Fruit fly (Drosophila melanogaster): ENCODE data around the gene Ork1.

Gene Ork1

dm6 chrX:10930553-10931092, 39.6 kb upstream of the Ork1 start, which contains the start of gene Myo10A (continued):
- TF ChIP-seq Dbx (GFP tag; IDR thresholded peaks at IDR 0.05) (0 out of 3 replicates have a peak, but pooled peaks have one; percentile 18), ems (GFP tag; optimal IDR thresholded peaks at IDR 0.05) (no peak), CG14710 (tag; optimal IDR thresholded peaks at IDR 0.05) (no peak), H2.0 (GFP tag; IDR thresholded peaks at IDR 0.05) (no peak), Opbp (GFP tag; IDR thresholded peaks at IDR 0.05; ENCODE audit: partially characterized antibody) (0 out of 3 replicates have a peak, but pooled peaks have one; percentile 14), trem (tag; optimal IDR thresholded peaks at IDR 0.05) (no peak)

DNA sequence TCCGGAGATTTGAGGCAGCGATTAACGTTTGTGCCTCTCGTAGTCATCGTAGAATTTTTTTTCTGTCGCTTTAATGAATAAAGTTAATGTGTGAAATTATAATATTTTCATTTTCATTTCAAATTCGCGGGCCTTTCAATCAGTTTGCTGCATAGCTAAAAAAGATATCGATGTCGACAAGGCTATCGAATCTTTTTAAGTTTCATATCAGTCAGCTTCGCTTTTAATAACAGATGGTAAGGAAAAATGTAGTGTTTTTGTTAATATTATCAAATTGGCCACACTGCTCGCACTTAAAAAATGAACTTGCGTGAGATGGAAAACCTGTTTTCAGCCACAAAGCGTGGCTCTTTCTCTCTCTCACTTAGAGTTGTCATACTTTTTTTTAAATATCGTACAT, 38.6 kb upstream of the Ork1 start:
- peak; percentile 18 for TF ChIP-seq CG2116 (GFP tag; optimal IDR thresholded peaks at IDR 0.05)
- TF ChIP-seq ash1 (GFP tag; optimal IDR thresholded peaks at IDR 0.05): no peak
- peak; percentile 62; the same call in 2 of the 3 replicates for TF ChIP-seq Opbp (GFP tag; IDR thresholded peaks at IDR 0.05; ENCODE audit: partially characterized antibody)
- no peak for TF ChIP-seq slou (GFP tag; optimal IDR thresholded peaks at IDR 0.05)
- TF ChIP-seq chinmo (GFP tag; IDR thresholded peaks at IDR 0.05; ENCODE audit: partially characterized antibody): peak; percentile 51; the same call in 1 of the 4 replicates
- TF ChIP-seq hbn (GFP tag; IDR thresholded peaks at IDR 0.05; ENCODE audit: partially characterized antibody): peak; percentile 61
- TF ChIP-seq twi (tag; optimal IDR thresholded peaks at IDR 0.05): no peak
- no peak for TF ChIP-seq CG8924 (tag; optimal IDR thresholded peaks at IDR 0.05)
- peak; percentile 65 for TF ChIP-seq gfzf (GFP tag; optimal IDR thresholded peaks at IDR 0.05)
- TF ChIP-seq vfl (GFP tag; optimal IDR thresholded peaks at IDR 0.05): no peak
- no peak for TF ChIP-seq Chrac-16 (GFP tag; optimal IDR thresholded peaks at IDR 0.05)
- TF ChIP-seq amos (GFP tag; IDR thresholded peaks at IDR 0.05; ENCODE audit: partially characterized antibody): peak; percentile 59
- peak; percentile 44; the same call in 2 of the 3 replicates for TF ChIP-seq Doc3 (GFP tag; IDR thresholded peaks at IDR 0.05; ENCODE audit: partially characterized antibody)
- TF ChIP-seq CG3995 (GFP tag; optimal IDR thresholded peaks at IDR 0.05): no peak
- TF ChIP-seq CrebB (tag; optimal IDR thresholded peaks at IDR 0.05): no peak
- TF ChIP-seq CG11085 (GFP tag; IDR thresholded peaks at IDR 0.05): no peak
- no peak for TF ChIP-seq Ssrp (tag; optimal IDR thresholded peaks at IDR 0.05)
- TF ChIP-seq CG18011 (GFP tag; optimal IDR thresholded peaks at IDR 0.05): peak; percentile 95
- TF ChIP-seq CG43689 (GFP tag; IDR thresholded peaks at IDR 0.05): no peak
- TF ChIP-seq Dll (GFP tag; IDR thresholded peaks at IDR 0.05; ENCODE audit: partially characterized antibody): peak; percentile 54; the same call in 2 of the 4 replicates
- peak; percentile 69 for TF ChIP-seq zen2 (GFP tag; IDR thresholded peaks at IDR 0.05; ENCODE audit: partially characterized antibody)
- TF ChIP-seq pnt (GFP tag; optimal IDR thresholded peaks at IDR 0.05): no peak
- TF ChIP-seq wor (GFP tag; IDR thresholded peaks at IDR 0.05): no peak
- TF ChIP-seq Dp (GFP tag; optimal IDR thresholded peaks at IDR 0.05): peak; percentile 61
- peak; percentile 77 for TF ChIP-seq CG34224 (GFP tag; IDR thresholded peaks at IDR 0.05; ENCODE audit: partially characterized antibody)
- peak; percentile 61 for TF ChIP-seq unc-4 (GFP tag; IDR thresholded peaks at IDR 0.05; ENCODE audit: partially characterized antibody)
- TF ChIP-seq Bdp1 (GFP tag; optimal IDR thresholded peaks at IDR 0.05): no peak
- peak; percentile 80 for TF ChIP-seq CG13287 (GFP tag; IDR thresholded peaks at IDR 0.05; ENCODE audit: partially characterized antibody)
- 0 out of 2 replicates have a peak, but pooled peaks have one; percentile 54 for TF ChIP-seq sna (GFP tag; IDR thresholded peaks at IDR 0.05; ENCODE audit: partially characterized antibody)
- TF ChIP-seq CG6689 (GFP tag; IDR thresholded peaks at IDR 0.05): no peak
- TF ChIP-seq BEAF-32 (GFP tag; optimal IDR thresholded peaks at IDR 0.05): peak; percentile 61
- TF ChIP-seq CG8290 (GFP tag; optimal IDR thresholded peaks at IDR 0.05): peak; percentile 41
- TF ChIP-seq CG8290 (tag; optimal IDR thresholded peaks at IDR 0.05): no peak
- TF ChIP-seq CG6791 (GFP tag; IDR thresholded peaks at IDR 0.05; ENCODE audit: partially characterized antibody): peak; percentile 78
- no peak for TF ChIP-seq psq (GFP tag; optimal IDR thresholded peaks at IDR 0.05)
- peak; percentile 49; the same call in 2 of the 3 replicates for TF ChIP-seq vnd (GFP tag; IDR thresholded peaks at IDR 0.05; ENCODE audit: partially characterized antibody)
- no peak for TF ChIP-seq CG34422 (GFP tag; IDR thresholded peaks at IDR 0.05)
- TF ChIP-seq CG13775 (GFP tag; optimal IDR thresholded peaks at IDR 0.05): no peak
- peak in 1 of 2 experiments; percentile 1 for TF ChIP-seq crp (GFP tag; optimal IDR thresholded peaks at IDR 0.05)
- peak; percentile 54 for TF ChIP-seq Scr (GFP tag; IDR thresholded peaks at IDR 0.05; ENCODE audit: partially characterized antibody)
- TF ChIP-seq Gug (GFP tag; IDR thresholded peaks at IDR 0.05): no peak
- no peak for TF ChIP-seq jigr1 (GFP tag; IDR thresholded peaks at IDR 0.05)

Measured in whole organism, embryonic.